Fruit fly (Drosophila melanogaster) whole organism, embryonic: Measurements from ENCODE around the gene Glut4EF.

Source experiments
- Abd-B ChIP-seq: fragments of 200-800 bp; sonication (Bioruptor generic); optimal IDR thresholded peaks from 2 replicates; lab custom pipeline; 2018; ENCODE audit warnings: missing biosample characterization, mild to moderate bottlenecking, missing genetic modification characterization, moderate library complexity
- Blimp-1 ChIP-seq: fragments of 200-800 bp; sonication (Bioruptor generic); optimal IDR thresholded peaks from 3 replicates; lab custom pipeline; 2018; ENCODE audit warnings: missing biosample characterization, missing genetic modification characterization, mild to moderate bottlenecking, moderate library complexity, missing genetic modification reagents
- C15 ChIP-seq: fragments of 200-800 bp; sonication (Bioruptor generic); IDR thresholded peaks from 3 replicates; pipeline ENCODE4 v1.3.6; 2022; ENCODE audit warnings: missing biosample characterization, missing genetic modification characterization
- CG10543 ChIP-seq: fragments of 200-800 bp; sonication (Bioruptor generic); optimal IDR thresholded peaks from 3 replicates; lab custom pipeline; 2017; ENCODE audit warnings: missing biosample characterization, mild to moderate bottlenecking, missing genetic modification characterization, moderate library complexity
- CG13123 ChIP-seq: fragments of 200-800 bp; sonication (Bioruptor generic); optimal IDR thresholded peaks from 2 replicates; lab custom pipeline; 2016; ENCODE audit warnings: missing biosample characterization, missing genetic modification characterization
- CG14667 ChIP-seq: fragments of 200-800 bp; sonication (Bioruptor generic); IDR thresholded peaks from 2 replicates; pipeline ENCODE4 v1.3.6; 2022; ENCODE audit warnings: missing biosample characterization, missing genetic modification characterization
- CG14710 ChIP-seq: fragments of 200-800 bp; sonication (Bioruptor generic); optimal IDR thresholded peaks from 3 replicates; lab custom pipeline; 2019; ENCODE audit warnings: missing biosample characterization, mild to moderate bottlenecking, missing genetic modification characterization, moderate library complexity
- CG14965 ChIP-seq: fragments of 200-800 bp; sonication (Bioruptor generic); optimal IDR thresholded peaks from 2 replicates; lab custom pipeline; 2016; ENCODE audit warnings: missing biosample characterization, missing genetic modification characterization, borderline replicate concordance
- CG1529 ChIP-seq: fragments of 200-800 bp; sonication (Bioruptor generic); optimal IDR thresholded peaks from 3 replicates; lab custom pipeline; 2018; ENCODE audit warnings: missing biosample characterization, missing genetic modification characterization
- CG31441 ChIP-seq: fragments of 200-800 bp; sonication (Bioruptor generic); IDR thresholded peaks from 2 replicates; pipeline ENCODE4 v1.3.6; 2022; ENCODE audit warnings: missing biosample characterization, missing genetic modification characterization
- CG33557 ChIP-seq: fragments of 200-800 bp; sonication (Bioruptor generic); optimal IDR thresholded peaks from 2 replicates; lab custom pipeline; 2019; ENCODE audit warnings: missing biosample characterization, mild to moderate bottlenecking, missing genetic modification characterization, moderate library complexity
- CG3726 ChIP-seq: fragments of 200-800 bp; sonication (Bioruptor generic); IDR thresholded peaks from 3 replicates; pipeline ENCODE4, ENCODE4 v1.3.6; 2022; ENCODE audit warnings: missing biosample characterization, missing genetic modification characterization
- CG4282 ChIP-seq: fragments of 200-800 bp; sonication (Bioruptor generic); optimal IDR thresholded peaks from 2 replicates; lab custom pipeline; 2016; ENCODE audit warnings: missing biosample characterization, missing genetic modification characterization
- CG43689 ChIP-seq: fragments of 200-800 bp; sonication (Bioruptor generic); IDR thresholded peaks from 2 replicates; pipeline ENCODE4 v1.3.6; 2022; ENCODE audit warnings: missing biosample characterization, missing genetic modification characterization
- CG6175 ChIP-seq: fragments of 200-800 bp; sonication (Bioruptor generic); IDR thresholded peaks from 3 replicates; pipeline ENCODE4 v1.3.6; 2022; ENCODE audit warnings: missing biosample characterization, missing genetic modification characterization
- CG6272 ChIP-seq: fragments of 200-800 bp; sonication (Bioruptor generic); IDR thresholded peaks from 2 replicates; pipeline ENCODE4 v1.3.6; 2022; ENCODE audit warnings: missing biosample characterization, missing genetic modification characterization
- CG8290 ChIP-seq, 3 experiments: fragments of 200-800 bp; sonication (Bioruptor generic); optimal IDR thresholded peaks; 2 replicates each; lab custom pipeline; 2016 to 2019; ENCODE audit warnings: missing biosample characterization in 3 of 3, missing genetic modification characterization in 3 of 3, mild to moderate bottlenecking in 2 of 3, moderate library complexity in 1 of 3
- CG8359 ChIP-seq: fragments of 200-800 bp; sonication (Bioruptor generic); optimal IDR thresholded peaks from 2 replicates; lab custom pipeline; 2017; ENCODE audit warnings: missing biosample characterization, mild to moderate bottlenecking, missing genetic modification characterization, borderline replicate concordance
- CG9876 ChIP-seq: fragments of 200-800 bp; sonication (Bioruptor generic); optimal IDR thresholded peaks from 2 replicates; lab custom pipeline; 2016; ENCODE audit warnings: missing biosample characterization, missing genetic modification characterization
- CkIIα-i1 ChIP-seq: fragments of 200-800 bp; sonication (Bioruptor generic); IDR thresholded peaks from 2 replicates; pipeline ENCODE4 v1.3.6; 2022; ENCODE audit warnings: missing biosample characterization, missing genetic modification characterization
- Dad ChIP-seq: fragments of 200-800 bp; sonication (Bioruptor generic); optimal IDR thresholded peaks from 3 replicates; lab custom pipeline; 2016; ENCODE audit warnings: missing biosample characterization, missing genetic modification characterization
- Dfd ChIP-seq, 2 experiments: fragments of >200 bp; optimal IDR thresholded peaks; 2 replicates each; lab custom pipeline; 2017; ENCODE audit warnings: missing biosample characterization in 2 of 2, missing genetic modification characterization in 2 of 2
- Doc3 ChIP-seq: fragments of 200-800 bp; sonication (Bioruptor generic); IDR thresholded peaks from 3 replicates; pipeline ENCODE4 v1.3.6; 2022; ENCODE audit warnings: missing biosample characterization, missing genetic modification characterization; ENCODE audit not compliant: partially characterized antibody
- Dref ChIP-seq: fragments of 200-800 bp; sonication (Bioruptor generic); IDR thresholded peaks from 2 replicates; pipeline ENCODE4 v1.3.6; 2022; ENCODE audit warnings: missing biosample characterization, missing genetic modification characterization
- Usf ChIP-seq: fragments of 200-800 bp; sonication (Bioruptor generic); optimal IDR thresholded peaks from 2 replicates; lab custom pipeline; 2017; ENCODE audit warnings: missing genotype, missing biosample characterization, missing genetic modification characterization
- cato ChIP-seq: fragments of 200-800 bp; sonication (Bioruptor generic); optimal IDR thresholded peaks from 2 replicates; lab custom pipeline; 2016; ENCODE audit warnings: missing biosample characterization, missing genetic modification characterization, borderline replicate concordance
- caup ChIP-seq: fragments of 200-800 bp; sonication (Bioruptor generic); optimal IDR thresholded peaks from 3 replicates; lab custom pipeline; 2017; ENCODE audit warnings: missing biosample characterization, mild to moderate bottlenecking, missing genetic modification characterization, moderate library complexity; ENCODE audit not compliant: severe bottlenecking
- chn ChIP-seq: fragments of 200-800 bp; sonication (Bioruptor generic); optimal IDR thresholded peaks from 2 replicates; lab custom pipeline; 2016; ENCODE audit warnings: missing biosample characterization, missing genetic modification characterization
- crc ChIP-seq: fragments of 200-800 bp; sonication (Bioruptor generic); optimal IDR thresholded peaks from 2 replicates; lab custom pipeline; 2016; ENCODE audit warnings: missing biosample characterization, missing genetic modification characterization
- cwo ChIP-seq: fragments of 200-800 bp; sonication (Bioruptor generic); optimal IDR thresholded peaks from 3 replicates; lab custom pipeline; 2017; ENCODE audit warnings: missing biosample characterization, missing genetic modification characterization, mild to moderate bottlenecking, moderate library complexity, missing genetic modification reagents
- dysf ChIP-seq: fragments of 200-800 bp; sonication (Bioruptor generic); IDR thresholded peaks from 3 replicates; pipeline ENCODE4 v1.3.6; 2022; ENCODE audit warnings: missing biosample characterization, missing genetic modification characterization
- esg ChIP-seq: fragments of 200-800 bp; sonication (Bioruptor generic); conservative IDR thresholded peaks from 2 replicates; pipeline ENCODE4 v1.3.6; 2022; ENCODE audit warnings: missing biosample characterization, missing genetic modification characterization
- gfzf ChIP-seq: fragments of 200-800 bp; sonication (Bioruptor generic); optimal IDR thresholded peaks from 2 replicates; lab custom pipeline; 2016; ENCODE audit warnings: missing biosample characterization, mild to moderate bottlenecking, missing genetic modification characterization, moderate library complexity
- gro ChIP-seq: fragments of 200-800 bp; sonication (Bioruptor generic); optimal IDR thresholded peaks from 2 replicates; lab custom pipeline; 2016; ENCODE audit warnings: missing biosample characterization, missing genetic modification characterization
- gt ChIP-seq: fragments of 200-800 bp; sonication (Bioruptor generic); IDR thresholded peaks from 2 replicates; pipeline ENCODE4 v1.3.6; 2022; ENCODE audit warnings: missing biosample characterization, missing genetic modification characterization
- jumu ChIP-seq: fragments of 200-800 bp; sonication (Bioruptor generic); optimal IDR thresholded peaks from 3 replicates; lab custom pipeline; 2016; ENCODE audit warnings: missing biosample characterization, missing genetic modification characterization
- lilli ChIP-seq: fragments of 200-800 bp; sonication (Bioruptor generic); optimal IDR thresholded peaks from 3 replicates; lab custom pipeline; 2016; ENCODE audit warnings: missing biosample characterization, missing genetic modification characterization
- lov ChIP-seq, 2 experiments: fragments of 200-800 bp in 1 of 2; fragments of >200 bp in 1 of 2; sonication (Bioruptor generic) in 1 of 2; IDR thresholded peaks in 1 of 2; optimal IDR thresholded peaks in 1 of 2; 2 replicates in 1 of 2; 3 replicates in 1 of 2; pipeline versions ENCODE4 v1.3.6 to Lab custom; 2017 to 2022; ENCODE audit warnings: missing biosample characterization in 1 of 2, missing genetic modification characterization in 1 of 2
- nerfin-2 ChIP-seq: fragments of 200-800 bp; sonication (Bioruptor generic); IDR thresholded peaks from 2 replicates; pipeline ENCODE4 v1.3.6; 2022; ENCODE audit warnings: missing biosample characterization, missing genetic modification characterization; ENCODE audit not compliant: partially characterized antibody
- nom ChIP-seq: fragments of 200-800 bp; sonication (Bioruptor generic); optimal IDR thresholded peaks from 2 replicates; lab custom pipeline; 2017; ENCODE audit warnings: missing biosample characterization, missing genetic modification characterization, mild to moderate bottlenecking, moderate library complexity, missing genetic modification reagents
- org-1 ChIP-seq: fragments of 200-800 bp; sonication (Bioruptor generic); optimal IDR thresholded peaks from 2 replicates; lab custom pipeline; 2017; ENCODE audit warnings: missing biosample characterization, missing genetic modification characterization
- otp ChIP-seq: fragments of 200-800 bp; sonication (Bioruptor generic); IDR thresholded peaks from 3 replicates; pipeline ENCODE4, ENCODE4 v1.3.6; 2022; ENCODE audit warnings: missing biosample characterization, missing genetic modification characterization
- sim ChIP-seq: fragments of 200-800 bp; sonication (Bioruptor generic); IDR thresholded peaks from 2 replicates; pipeline ENCODE4 v1.3.6; 2022; ENCODE audit warnings: missing biosample characterization, missing genetic modification characterization
- sob ChIP-seq: fragments of 200-800 bp; sonication (Bioruptor generic); IDR thresholded peaks from 2 replicates; pipeline ENCODE4 v1.3.6; 2022; ENCODE audit warnings: missing biosample characterization, missing genetic modification characterization
- vnd ChIP-seq: fragments of 200-800 bp; sonication (Bioruptor generic); IDR thresholded peaks from 3 replicates; pipeline ENCODE4 v1.3.6; 2022; ENCODE audit warnings: missing biosample characterization, missing genetic modification characterization; ENCODE audit not compliant: partially characterized antibody
- zen2 ChIP-seq: fragments of 200-800 bp; sonication (Bioruptor generic); IDR thresholded peaks from 3 replicates; pipeline ENCODE4 v1.3.6; 2022; ENCODE audit warnings: missing biosample characterization, missing genetic modification characterization; ENCODE audit not compliant: partially characterized antibody
- zf30C ChIP-seq: fragments of 200-800 bp; sonication (Bioruptor generic); optimal IDR thresholded peaks from 3 replicates; lab custom pipeline; 2018; ENCODE audit warnings: missing biosample characterization, mild to moderate bottlenecking, missing genetic modification characterization
- zfh1 ChIP-seq: fragments of 200-800 bp; sonication (Bioruptor generic); IDR thresholded peaks from 3 replicates; pipeline ENCODE4 v1.3.6; 2022; ENCODE audit warnings: missing biosample characterization, missing genetic modification characterization

Gene Glut4EF

DNA sequence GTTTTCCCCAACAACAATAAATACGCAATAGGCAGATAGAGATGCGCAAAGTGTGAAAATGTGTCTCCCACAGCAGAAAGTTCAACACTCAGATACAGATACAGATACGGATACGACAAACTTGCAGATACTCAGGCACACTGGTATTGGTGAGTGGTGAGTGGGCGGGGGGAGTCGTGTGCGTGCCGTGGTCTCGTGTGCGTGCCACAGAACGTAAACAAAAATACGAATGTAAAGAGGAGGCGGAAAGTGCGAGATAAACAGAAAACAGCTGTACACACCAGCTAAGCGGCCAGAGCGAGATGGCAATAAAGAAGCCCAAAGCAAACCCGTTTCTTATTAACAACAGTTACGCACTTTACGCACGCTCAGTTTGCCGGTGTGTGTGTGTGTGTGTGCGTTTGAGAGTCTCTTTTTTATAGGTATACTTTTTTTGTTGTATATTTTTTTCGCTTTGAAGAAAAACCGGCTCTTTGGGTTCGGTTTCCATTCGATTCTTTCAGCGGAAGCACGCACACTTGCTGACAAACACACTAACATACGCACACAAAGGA lies 6.9 kb downstream of the Glut4EF start (continued):
- TF ChIP-seq CG4282 = no peak
- TF ChIP-seq CkIIα-i1 (GFP tag; lab: Robert Waterston, UW) = no peak
- no peak for TF ChIP-seq nerfin-2 (GFP tag; lab: Robert Waterston, UW)
- no peak for TF ChIP-seq C15 (GFP tag; lab: Robert Waterston, UW)
- TF ChIP-seq CG33557 = no peak
- TF ChIP-seq zfh1 (GFP tag; lab: Robert Waterston, UW) = no peak
- TF ChIP-seq CG14965 (GFP tag; lab: Kevin White, UChicago) = no peak
- peak; percentile 24 for TF ChIP-seq org-1 (GFP tag; lab: Kevin White, UChicago)
- TF ChIP-seq Dref (GFP tag; lab: Robert Waterston, UW) = no peak
- no peak for TF ChIP-seq CG9876
- TF ChIP-seq Dfd (GFP tag; optimal IDR thresholded peaks at IDR 0.05; lab: Kevin White, UChicago) = no peak
- TF ChIP-seq lov (optimal IDR thresholded peaks at IDR 0.05; lab: Kevin White, UChicago) = no peak
- no peak for TF ChIP-seq lov (GFP tag; IDR thresholded peaks at IDR 0.05; lab: Robert Waterston, UW)
- no peak for TF ChIP-seq zen2 (GFP tag; lab: Robert Waterston, UW)
- peak; percentile 73; the same call in 1 of the 2 replicates for TF ChIP-seq sob (GFP tag; lab: Robert Waterston, UW)
- no peak for TF ChIP-seq lilli (GFP tag; lab: Kevin White, UChicago)
- peak; percentile 94 for TF ChIP-seq CG6175 (GFP tag; lab: Robert Waterston, UW)
- TF ChIP-seq jumu = no peak
- peak; percentile 17 for TF ChIP-seq CG8290 (GFP tag; optimal IDR thresholded peaks at IDR 0.05; lab: Kevin White, UChicago)
- peak in 1 of 2 experiments; percentile 81 for TF ChIP-seq CG8290 (tag; optimal IDR thresholded peaks at IDR 0.05; lab: Kevin White, UChicago)
- no peak for TF ChIP-seq esg (GFP tag; lab: Robert Waterston, UW)
- no peak for TF ChIP-seq Dad (GFP tag; lab: Kevin White, UChicago)
- no peak for TF ChIP-seq Usf (GFP tag; lab: Kevin White, UChicago)
- TF ChIP-seq CG43689 (GFP tag; lab: Robert Waterston, UW) = no peak
- TF ChIP-seq CG14710 (tag; lab: Kevin White, UChicago) = peak; percentile 27
- TF ChIP-seq gro (GFP tag; lab: Kevin White, UChicago) = peak; percentile 49
- peak; percentile 30 for TF ChIP-seq nom (GFP tag; lab: Kevin White, UChicago)
- TF ChIP-seq Doc3 (GFP tag; lab: Robert Waterston, UW) = no peak
- no peak for TF ChIP-seq cato (GFP tag; lab: Kevin White, UChicago)
- TF ChIP-seq Blimp-1 (GFP tag; lab: Kevin White, UChicago) = peak; percentile 52
- TF ChIP-seq zf30C (GFP tag; lab: Kevin White, UChicago) = no peak
- TF ChIP-seq sim (GFP tag; lab: Robert Waterston, UW) = no peak
- peak; percentile 33 for TF ChIP-seq chn
- no peak for TF ChIP-seq CG8359 (GFP tag; lab: Kevin White, UChicago)
- peak; percentile 85 for TF ChIP-seq CG10543 (GFP tag; lab: Kevin White, UChicago)
- no peak for TF ChIP-seq vnd (GFP tag; lab: Robert Waterston, UW)
- no peak for TF ChIP-seq crc
- no peak for TF ChIP-seq CG6272 (GFP tag; lab: Robert Waterston, UW)
- peak; percentile 85 for TF ChIP-seq caup (GFP tag; lab: Kevin White, UChicago)
- TF ChIP-seq dysf (GFP tag; lab: Robert Waterston, UW) = peak; percentile 17; the same call in 1 of the 3 replicates
- no peak for TF ChIP-seq CG13123 (GFP tag; lab: Kevin White, UChicago)
- TF ChIP-seq Abd-B (GFP tag; lab: Kevin White, UChicago) = no peak
- 0 out of 3 replicates have a peak, but pooled peaks have one; percentile 53 for TF ChIP-seq otp
- no peak for TF ChIP-seq gt (GFP tag; lab: Robert Waterston, UW)
- peak; percentile 99 for TF ChIP-seq cwo
- peak; percentile 56 for TF ChIP-seq CG1529 (GFP tag; lab: Kevin White, UChicago)
- TF ChIP-seq gfzf (GFP tag; lab: Kevin White, UChicago) = no peak
- TF ChIP-seq CG14667 (GFP tag; lab: Robert Waterston, UW) = no peak
- peak; percentile 23; the same call in 1 of the 2 replicates for TF ChIP-seq CG31441 (GFP tag; lab: Robert Waterston, UW)
- no peak for TF ChIP-seq CG3726 (GFP tag; lab: Robert Waterston, UW)
